Worm (Caenorhabditis elegans) whole organism, early embryonic: Measurements from ENCODE around the gene F26F2.1.

Experiments
- B0310.2 ChIP-seq: sonication (generic microtip); optimal IDR thresholded peaks from 2 replicates; lab custom pipeline; 2016; ENCODE audit warnings: mild to moderate bottlenecking, missing genetic modification characterization, missing compliant biosample characterization
- F13C5.2 ChIP-seq: sonication (generic microtip); optimal IDR thresholded peaks from 2 replicates; lab custom pipeline; 2017; ENCODE audit warnings: mild to moderate bottlenecking, missing genetic modification characterization, inconsistent platforms, missing compliant biosample characterization
- ama-1 ChIP-seq: fragments of 150-350 bp; optimal IDR thresholded peaks from 2 replicates; lab custom pipeline; 2014
- ceh-13 ChIP-seq: fragments of 200-800 bp; sonication (Bioruptor generic); optimal IDR thresholded peaks from 2 replicates; lab custom pipeline; 2018; ENCODE audit warnings: mild to moderate bottlenecking, missing genetic modification characterization, missing compliant biosample characterization
- ceh-36 ChIP-seq: sonication (generic microtip); optimal IDR thresholded peaks from 2 replicates; lab custom pipeline; 2016; ENCODE audit warnings: missing genetic modification characterization, inconsistent platforms, missing compliant biosample characterization
- ets-7 ChIP-seq: sonication (generic microtip); optimal IDR thresholded peaks from 2 replicates; lab custom pipeline; 2016; ENCODE audit warnings: missing genotype, missing genetic modification characterization, missing compliant biosample characterization
- flt-1 ChIP-seq: fragments of 200-800 bp; sonication (Bioruptor generic); IDR thresholded peaks from 2 replicates; pipeline ENCODE4 v1.3.6; 2022; ENCODE audit warnings: missing genetic modification characterization, missing compliant biosample characterization
- hmbx-1 ChIP-seq: sonication (generic microtip); optimal IDR thresholded peaks from 2 replicates; lab custom pipeline; 2016; ENCODE audit warnings: mild to moderate bottlenecking, missing genetic modification characterization, missing compliant biosample characterization
- hnd-1 ChIP-seq: sonication (generic microtip); optimal IDR thresholded peaks from 2 replicates; lab custom pipeline; 2016; ENCODE audit warnings: missing genetic modification characterization, missing compliant biosample characterization
- scrt-1 ChIP-seq: fragments of 200-800 bp; sonication (Bioruptor generic); IDR thresholded peaks from 2 replicates; pipeline ENCODE4 v1.3.6; 2022; ENCODE audit warnings: missing genetic modification characterization, missing compliant biosample characterization
- sea-1 ChIP-seq: fragments of 200-800 bp; sonication (Bioruptor generic); conservative IDR thresholded peaks from 2 replicates; pipeline ENCODE4 v1.3.6; 2022; ENCODE audit warnings: missing genetic modification characterization, missing compliant biosample characterization
- tbx-11 ChIP-seq: fragments of 200-800 bp; sonication (Bioruptor generic); IDR thresholded peaks from 2 replicates; pipeline ENCODE4 v1.3.6; 2022; ENCODE audit warnings: missing genetic modification characterization, missing compliant biosample characterization
- tbx-37 ChIP-seq: fragments of 200-800 bp; sonication (Bioruptor generic); conservative IDR thresholded peaks from 2 replicates; pipeline ENCODE4 v1.3.6; 2022; ENCODE audit warnings: missing genetic modification reagents, missing genetic modification characterization, missing compliant biosample characterization
- tra-4 ChIP-seq: sonication (generic microtip); optimal IDR thresholded peaks from 2 replicates; lab custom pipeline; 2017; ENCODE audit warnings: missing genetic modification characterization, missing compliant biosample characterization

ce11 chrV:20522219-20522618 is 39.5 kb downstream of the F26F2.1 start, which contains the start of the genes Y38H6C.9 and fbxa-150:
- TF ChIP-seq ceh-36 (tag; lab: Kevin White, UChicago) = no peak
- TF ChIP-seq ets-7 (tag; lab: Kevin White, UChicago) = no peak
- TF ChIP-seq flt-1 (GFP tag; lab: Robert Waterston, UW) = no peak
- no peak for TF ChIP-seq sea-1
- no peak for TF ChIP-seq B0310.2
- TF ChIP-seq tbx-11 (GFP tag; lab: Robert Waterston, UW) = no peak
- no peak for TF ChIP-seq tra-4 (tag; lab: Kevin White, UChicago)
- no peak for TF ChIP-seq ama-1 (lab: Kevin White, UChicago)
- no peak for TF ChIP-seq hmbx-1 (tag; lab: Kevin White, UChicago)
- TF ChIP-seq hnd-1 (tag; lab: Kevin White, UChicago) = no peak
- no peak for TF ChIP-seq tbx-37 (GFP tag; lab: Robert Waterston, UW)
- no peak for TF ChIP-seq ceh-13 (GFP tag; lab: Kevin White, UChicago)
- TF ChIP-seq scrt-1 (GFP tag; lab: Robert Waterston, UW) = no peak
- no peak for TF ChIP-seq F13C5.2 (tag; lab: Kevin White, UChicago)
